Worm (Caenorhabditis elegans): ENCODE measurements around the gene C05E7.3.

ce11 chrX:12916418-12916817, 30.0 kb downstream of the C05E7.3 start:
- TF ChIP-seq lin-39 (tag; optimal IDR thresholded peaks at IDR 0.05) (no peak), nhr-28 (tag; optimal IDR thresholded peaks at IDR 0.05) (no peak), snpc-4 (tag; optimal IDR thresholded peaks at IDR 0.05) (no peak), elt-1 (tag; optimal IDR thresholded peaks at IDR 0.05) (no peak), unc-39 (tag; optimal IDR thresholded peaks at IDR 0.05) (no peak), daf-12 (tag; optimal IDR thresholded peaks at IDR 0.05) (no peak), ceh-82 (tag; optimal IDR thresholded peaks at IDR 0.05) (no peak), tbx-2 (tag; optimal IDR thresholded peaks at IDR 0.05) (no peak)
